Worm (Caenorhabditis elegans) whole organism, young adult: ENCODE data around the gene pqn-83.

Experiments used
- F10E7.11 ChIP-seq: sonication (generic microtip); optimal IDR thresholded peaks from 2 replicates; lab custom pipeline; 2017; ENCODE audit warnings: mild to moderate bottlenecking, missing genetic modification characterization, moderate library complexity, missing compliant biosample characterization
- F23B12.7 ChIP-seq: sonication (generic microtip); optimal IDR thresholded peaks from 2 replicates; lab custom pipeline; 2017; ENCODE audit warnings: missing genetic modification characterization, mild to moderate bottlenecking, missing compliant biosample characterization, antibody characterized with exemption, moderate library complexity; ENCODE audit not compliant: insufficient read depth
- F33H1.4 ChIP-seq: fragments of 200-800 bp; sonication (Bioruptor generic); IDR thresholded peaks from 2 replicates; pipeline ENCODE4 v1.3.6; 2022; ENCODE audit warnings: missing genetic modification reagents, missing genetic modification characterization, missing compliant biosample characterization
- F37B4.10 ChIP-seq: fragments of 200-800 bp; sonication (Bioruptor generic); IDR thresholded peaks from 2 replicates; pipeline ENCODE4 v1.3.6; 2022; ENCODE audit warnings: missing genetic modification characterization, missing compliant biosample characterization
- F52B5.7 ChIP-seq: sonication (generic microtip); optimal IDR thresholded peaks from 2 replicates; lab custom pipeline; 2016; ENCODE audit warnings: mild to moderate bottlenecking, missing genetic modification characterization, missing compliant biosample characterization
- F57A8.1 ChIP-seq: fragments of 200-800 bp; sonication (Bioruptor generic); optimal IDR thresholded peaks from 2 replicates; lab custom pipeline; 2018; ENCODE audit warnings: mild to moderate bottlenecking, missing genetic modification characterization, moderate library complexity, missing compliant biosample characterization
- K12H6.12 ChIP-seq: fragments of 200-800 bp; sonication (Bioruptor generic); optimal IDR thresholded peaks from 2 replicates; lab custom pipeline; 2018; ENCODE audit warnings: mild to moderate bottlenecking, missing genetic modification characterization, missing compliant biosample characterization
- T07F8.4 ChIP-seq: sonication (generic microtip); optimal IDR thresholded peaks from 2 replicates; lab custom pipeline; 2016; ENCODE audit warnings: mild to moderate bottlenecking, missing genetic modification characterization, moderate library complexity, missing compliant biosample characterization
- Y79H2A.3 ChIP-seq: fragments of 200-800 bp; sonication (Bioruptor generic); conservative IDR thresholded peaks from 2 replicates; pipeline ENCODE4 v1.3.6; 2022; ENCODE audit warnings: missing genetic modification reagents, missing genetic modification characterization, missing compliant biosample characterization
- bed-2 ChIP-seq: fragments of 200-800 bp; sonication (Bioruptor generic); IDR thresholded peaks from 2 replicates; pipeline ENCODE4 v1.3.6; 2022; ENCODE audit warnings: missing genetic modification reagents, missing genetic modification characterization, missing compliant biosample characterization
- ceh-100 ChIP-seq: fragments of 200-800 bp; sonication (Bioruptor generic); IDR thresholded peaks from 2 replicates; pipeline ENCODE4 v1.3.6; 2022; ENCODE audit warnings: missing genetic modification reagents, missing genetic modification characterization, missing compliant biosample characterization
- dox-1 ChIP-seq: fragments of 200-800 bp; sonication (Bioruptor generic); IDR thresholded peaks from 2 replicates; pipeline ENCODE4 v1.3.6; 2022; ENCODE audit warnings: missing genetic modification reagents, missing genetic modification characterization, missing compliant biosample characterization
- efl-1 ChIP-seq: fragments of 150-350 bp; optimal IDR thresholded peaks from 2 replicates; lab custom pipeline; 2014; ENCODE audit warnings: missing biosample characterization, missing genetic modification reagents, missing genetic modification characterization
- him-1 ChIP-seq: sonication (generic microtip); optimal IDR thresholded peaks from 2 replicates; lab custom pipeline; 2016; ENCODE audit warnings: missing genotype, missing genetic modification reagents, missing genetic modification characterization, missing compliant biosample characterization
- hlh-12 ChIP-seq: sonication (generic microtip); optimal IDR thresholded peaks from 2 replicates; lab custom pipeline; 2016; ENCODE audit warnings: missing genetic modification characterization, missing compliant biosample characterization
- hrde-1 ChIP-seq: sonication (generic microtip); optimal IDR thresholded peaks from 2 replicates; lab custom pipeline; 2016; ENCODE audit warnings: missing genetic modification characterization, mild to moderate bottlenecking, missing compliant biosample characterization, moderate library complexity, missing genotype, missing genetic modification reagents, borderline replicate concordance
- lin-26 ChIP-seq: fragments of 200-800 bp; sonication (Bioruptor generic); IDR thresholded peaks from 2 replicates; pipeline ENCODE4 v1.3.6; 2022; ENCODE audit warnings: missing genetic modification reagents, missing genetic modification characterization, missing compliant biosample characterization
- lin-35 ChIP-seq, 3 experiments: fragments of 150-350 bp in 2 of 3; sonication (generic microtip) in 1 of 3; optimal IDR thresholded peaks; 2 replicates each; lab custom pipeline; 2014 to 2018; ENCODE audit warnings: missing biosample characterization in 3 of 3, missing genetic modification characterization in 3 of 3, missing genetic modification reagents in 3 of 3
- lsy-27 ChIP-seq: sonication (generic microtip); optimal IDR thresholded peaks from 2 replicates; lab custom pipeline; 2017; ENCODE audit warnings: missing genetic modification characterization, mild to moderate bottlenecking, missing compliant biosample characterization, antibody characterized with exemption, missing genotype, borderline replicate concordance; ENCODE audit not compliant: insufficient read depth
- madf-6 ChIP-seq: fragments of 200-800 bp; sonication (Bioruptor generic); IDR thresholded peaks from 2 replicates; pipeline ENCODE4 v1.3.6; 2022; ENCODE audit warnings: missing genetic modification reagents, missing genetic modification characterization, missing compliant biosample characterization
- nhr-27 ChIP-seq: fragments of 200-800 bp; sonication (Bioruptor generic); optimal IDR thresholded peaks from 2 replicates; lab custom pipeline; 2018; ENCODE audit warnings: mild to moderate bottlenecking, missing genetic modification characterization, moderate library complexity, missing compliant biosample characterization
- nhr-80 ChIP-seq: sonication (generic microtip); optimal IDR thresholded peaks from 2 replicates; lab custom pipeline; 2016; ENCODE audit warnings: missing genetic modification characterization, missing compliant biosample characterization
- rcor-1 ChIP-seq: fragments of 200-800 bp; sonication (Bioruptor generic); IDR thresholded peaks from 2 replicates; pipeline ENCODE4 v1.3.6; 2022; ENCODE audit warnings: missing genetic modification reagents, missing genetic modification characterization, missing compliant biosample characterization
- sdz-38 ChIP-seq: sonication (generic microtip); optimal IDR thresholded peaks from 2 replicates; lab custom pipeline; 2016; ENCODE audit warnings: missing genotype, missing genetic modification characterization, missing compliant biosample characterization
- sea-2 ChIP-seq: fragments of 200-800 bp; sonication (Bioruptor generic); IDR thresholded peaks from 2 replicates; pipeline ENCODE4 v1.3.6; 2022; ENCODE audit warnings: missing genetic modification characterization, missing compliant biosample characterization
- snpc-1.3 ChIP-seq: sonication (generic microtip); optimal IDR thresholded peaks from 2 replicates; lab custom pipeline; 2017; ENCODE audit warnings: missing genetic modification characterization, mild to moderate bottlenecking, missing compliant biosample characterization, antibody characterized with exemption, moderate library complexity, missing genotype, missing genetic modification reagents; ENCODE audit not compliant: insufficient read depth
- snpc-3.4 ChIP-seq: sonication (generic microtip); optimal IDR thresholded peaks from 2 replicates; lab custom pipeline; 2017; ENCODE audit warnings: missing genetic modification characterization, mild to moderate bottlenecking, missing compliant biosample characterization, antibody characterized with exemption, moderate library complexity, missing genotype, missing genetic modification reagents
- zfh-2 ChIP-seq: fragments of 200-800 bp; sonication (Bioruptor generic); conservative IDR thresholded peaks from 2 replicates; pipeline ENCODE4 v1.3.6; 2022; ENCODE audit warnings: missing genetic modification reagents, missing genetic modification characterization, missing compliant biosample characterization
- ztf-25 ChIP-seq: fragments of 200-800 bp; sonication (Bioruptor generic); IDR thresholded peaks from 2 replicates; pipeline ENCODE4 v1.3.6; 2022; ENCODE audit warnings: missing genetic modification reagents, missing genetic modification characterization, missing compliant biosample characterization
- ztf-28 ChIP-seq: fragments of 200-800 bp; sonication (Bioruptor generic); IDR thresholded peaks from 2 replicates; pipeline ENCODE4 v1.3.6; 2022; ENCODE audit warnings: missing genetic modification reagents, missing genetic modification characterization, missing compliant biosample characterization
- ztf-6 ChIP-seq: fragments of 200-800 bp; sonication (Bioruptor generic); IDR thresholded peaks from 2 replicates; pipeline ENCODE4 v1.3.6; 2022; ENCODE audit warnings: missing genetic modification reagents, missing genetic modification characterization, missing compliant biosample characterization

The pqn-83 gene

ce11 chrIII:13099190-13099875 is at the start of gene pqn-83:
Gene pqn-83 (minus strand): TSS chrIII:13099461.
- TF ChIP-seq zfh-2 (GFP tag; lab: Robert Waterston, UW) (peak; percentile 55; the same call in 1 of the 2 replicates), madf-6 (GFP tag; lab: Robert Waterston, UW) (no peak), dox-1 (no peak), lin-26 (GFP tag; lab: Robert Waterston, UW) (0 out of 2 replicates have a peak, but pooled peaks have one; percentile 40)

- TF ChIP-seq ztf-28 (GFP tag; lab: Robert Waterston, UW) = no peak
- no peak for TF ChIP-seq sea-2 (GFP tag; lab: Robert Waterston, UW)
- no peak for TF ChIP-seq nhr-80 (tag; lab: Kevin White, UChicago)
- no peak for TF ChIP-seq F52B5.7
- TF ChIP-seq ceh-100 (GFP tag; lab: Robert Waterston, UW) = no peak
- TF ChIP-seq nhr-27 (tag; lab: Kevin White, UChicago) = no peak
- TF ChIP-seq ztf-25 (GFP tag; lab: Robert Waterston, UW) = no peak
- TF ChIP-seq F33H1.4 (GFP tag; lab: Robert Waterston, UW) = no peak
- no peak for TF ChIP-seq hrde-1 (tag; lab: Kevin White, UChicago)
- no peak for TF ChIP-seq snpc-1.3 (tag; lab: Kevin White, UChicago)
- TF ChIP-seq F37B4.10 = no peak
- TF ChIP-seq bed-2 = no peak
- no peak for TF ChIP-seq F57A8.1 (GFP tag; lab: Kevin White, UChicago)
- TF ChIP-seq lsy-27 (tag; lab: Kevin White, UChicago) = no peak
- no peak for TF ChIP-seq Y79H2A.3
- TF ChIP-seq hlh-12 = no peak
- no peak for TF ChIP-seq sdz-38 (tag; lab: Kevin White, UChicago)
Measured at ce11 chrIII:13139301-13139700, 40.0 kb upstream of the pqn-83 start, which contains the start of gene bre-2. Gene bre-2 (minus strand): TSS chrIII:13139626.

ce11 chrIII:13131220-13131619 is 32.0 kb upstream of the pqn-83 start:
- no peak for TF ChIP-seq F37B4.10
- no peak for TF ChIP-seq F10E7.11 (tag; lab: Kevin White, UChicago)
- TF ChIP-seq ztf-28 (GFP tag; lab: Robert Waterston, UW) = 0 out of 2 replicates have a peak, but pooled peaks have one; percentile 34

ce11 chrIII:13127157-13127556 is 27.9 kb upstream of the pqn-83 start:
- TF ChIP-seq lin-35 (GFP tag; optimal IDR thresholded peaks at IDR 0.05; lab: Kevin White, UChicago) (no peak), snpc-3.4 (tag; lab: Kevin White, UChicago) (no peak), sdz-38 (tag; lab: Kevin White, UChicago) (no peak), bed-2 (no peak), ztf-6 (GFP tag; lab: Robert Waterston, UW) (no peak), rcor-1 (no peak), T07F8.4 (tag; lab: Kevin White, UChicago) (no peak), F23B12.7 (tag; lab: Kevin White, UChicago) (no peak), sea-2 (GFP tag; lab: Robert Waterston, UW) (no peak), Y79H2A.3 (no peak), K12H6.12 (tag; lab: Kevin White, UChicago) (no peak), him-1 (tag; lab: Kevin White, UChicago) (no peak), F57A8.1 (GFP tag; lab: Kevin White, UChicago) (no peak), efl-1 (GFP tag; lab: Kevin White, UChicago) (no peak)
